Worm (Caenorhabditis elegans) whole organism, midembryonic: ENCODE data around the gene C46G7.1.

ENCODE experiments used
- T22C8.4 ChIP-seq: fragments of 200-800 bp; sonication (Bioruptor generic); IDR thresholded peaks from 2 replicates; pipeline ENCODE4 v1.3.6; 2022; ENCODE audit warnings: missing genetic modification characterization, missing compliant biosample characterization
- cog-1 ChIP-seq: sonication (generic microtip); optimal IDR thresholded peaks from 2 replicates; lab custom pipeline; 2016; ENCODE audit warnings: missing genetic modification characterization, missing compliant biosample characterization
- flt-1 ChIP-seq: fragments of 200-800 bp; sonication (Bioruptor generic); IDR thresholded peaks from 2 replicates; pipeline ENCODE4 v1.3.6; 2022; ENCODE audit warnings: missing genetic modification characterization, missing compliant biosample characterization
- klf-2 ChIP-seq: fragments of 200-800 bp; sonication (Bioruptor generic); conservative IDR thresholded peaks from 2 replicates; pipeline ENCODE4 v1.3.6; 2022; ENCODE audit warnings: missing genetic modification reagents, missing genetic modification characterization, missing compliant biosample characterization
- med-1 ChIP-seq: sonication (generic microtip); optimal IDR thresholded peaks from 2 replicates; lab custom pipeline; 2017; ENCODE audit warnings: missing genetic modification characterization, mild to moderate bottlenecking, missing compliant biosample characterization, antibody characterized with exemption, missing genetic modification reagents; ENCODE audit not compliant: insufficient read depth
- ref-1 ChIP-seq: fragments of 200-800 bp; sonication (Bioruptor generic); conservative IDR thresholded peaks from 2 replicates; pipeline ENCODE4 v1.3.6; 2022; ENCODE audit warnings: missing genetic modification reagents, missing genetic modification characterization, missing compliant biosample characterization
- tab-1 ChIP-seq: fragments of 200-800 bp; sonication (Bioruptor generic); IDR thresholded peaks from 2 replicates; pipeline ENCODE4 v1.3.6; 2022; ENCODE audit warnings: missing genetic modification characterization, missing compliant biosample characterization
- ztf-23 ChIP-seq: fragments of 200-800 bp; sonication (Bioruptor generic); IDR thresholded peaks from 2 replicates; pipeline ENCODE4 v1.3.6; 2022; ENCODE audit warnings: missing genetic modification reagents, missing genetic modification characterization, missing compliant biosample characterization
- ztf-29 ChIP-seq: fragments of 200-800 bp; sonication (Bioruptor generic); IDR thresholded peaks from 2 replicates; pipeline ENCODE4 v1.3.6; 2022; ENCODE audit warnings: missing genetic modification reagents, missing genetic modification characterization, missing compliant biosample characterization

The C46G7.1 gene

ce11 chrIV:6047164-6047727, 29.4 kb downstream of the C46G7.1 start:
- TF ChIP-seq cog-1 (no peak), ref-1 (GFP tag; lab: Robert Waterston, UW) (no peak), ztf-29 (GFP tag; lab: Robert Waterston, UW) (no peak), klf-2 (no peak), med-1 (no peak), tab-1 (no peak), T22C8.4 (GFP tag; lab: Robert Waterston, UW) (no peak), flt-1 (GFP tag; lab: Robert Waterston, UW) (no peak), ztf-23 (GFP tag; lab: Robert Waterston, UW) (no peak)

- TF ChIP-seq ztf-29 (GFP tag; lab: Robert Waterston, UW) (no peak), med-1 (no peak), cog-1 (no peak), tab-1 (no peak), T22C8.4 (GFP tag; lab: Robert Waterston, UW) (no peak), flt-1 (GFP tag; lab: Robert Waterston, UW) (no peak), ztf-23 (GFP tag; lab: Robert Waterston, UW) (no peak), ref-1 (GFP tag; lab: Robert Waterston, UW) (no peak), klf-2 (no peak)
Measured at ce11 chrIV:6048462-6048861, 30.7 kb downstream of the C46G7.1 start.

ce11 chrIV:6049062-6049461, 31.3 kb downstream of the C46G7.1 start:
- TF ChIP-seq ztf-23 (GFP tag; lab: Robert Waterston, UW) = no peak
- no peak for TF ChIP-seq ref-1 (GFP tag; lab: Robert Waterston, UW)
- no peak for TF ChIP-seq ztf-29 (GFP tag; lab: Robert Waterston, UW)
- no peak for TF ChIP-seq T22C8.4 (GFP tag; lab: Robert Waterston, UW)
- TF ChIP-seq flt-1 (GFP tag; lab: Robert Waterston, UW) = no peak
- TF ChIP-seq cog-1 = no peak
- TF ChIP-seq tab-1 = no peak
- TF ChIP-seq klf-2 = no peak
- TF ChIP-seq med-1 = no peak

ce11 chrIV:6051884-6052283, 34.1 kb downstream of the C46G7.1 start:
- TF ChIP-seq T22C8.4 (GFP tag; lab: Robert Waterston, UW) (no peak), ref-1 (GFP tag; lab: Robert Waterston, UW) (no peak), ztf-29 (GFP tag; lab: Robert Waterston, UW) (no peak)

- TF ChIP-seq med-1 (no peak), ztf-23 (GFP tag; lab: Robert Waterston, UW) (no peak), tab-1 (no peak), flt-1 (GFP tag; lab: Robert Waterston, UW) (no peak), cog-1 (no peak), ztf-29 (GFP tag; lab: Robert Waterston, UW) (no peak), klf-2 (no peak), ref-1 (GFP tag; lab: Robert Waterston, UW) (no peak), T22C8.4 (GFP tag; lab: Robert Waterston, UW) (no peak)
Measured at ce11 chrIV:6053436-6053835, 35.6 kb downstream of the C46G7.1 start.

ce11 chrIV:6054833-6055232, 37.0 kb downstream of the C46G7.1 start:
- TF ChIP-seq ztf-29 (GFP tag; lab: Robert Waterston, UW) = no peak

ce11 chrIV:6059702-6060101, 41.9 kb downstream of the C46G7.1 start:
- TF ChIP-seq klf-2 (no peak), med-1 (no peak), ztf-29 (GFP tag; lab: Robert Waterston, UW) (no peak)

- TF ChIP-seq ztf-23 (GFP tag; lab: Robert Waterston, UW) (no peak), med-1 (no peak), T22C8.4 (GFP tag; lab: Robert Waterston, UW) (no peak), tab-1 (no peak), cog-1 (no peak)
Measured at ce11 chrIV:6060912-6061311, 43.1 kb downstream of the C46G7.1 start.

ce11 chrIV:6062078-6062477, 44.3 kb downstream of the C46G7.1 start:
- no peak for TF ChIP-seq tab-1
- TF ChIP-seq T22C8.4 (GFP tag; lab: Robert Waterston, UW) = no peak
- TF ChIP-seq med-1 = no peak
- TF ChIP-seq cog-1 = no peak
- no peak for TF ChIP-seq flt-1 (GFP tag; lab: Robert Waterston, UW)
- no peak for TF ChIP-seq ztf-29 (GFP tag; lab: Robert Waterston, UW)
- no peak for TF ChIP-seq ref-1 (GFP tag; lab: Robert Waterston, UW)
- no peak for TF ChIP-seq klf-2
- no peak for TF ChIP-seq ztf-23 (GFP tag; lab: Robert Waterston, UW)

ce11 chrIV:6064657-6065056, 46.9 kb downstream of the C46G7.1 start:
- no peak for TF ChIP-seq med-1
- no peak for TF ChIP-seq ztf-29 (GFP tag; lab: Robert Waterston, UW)
- TF ChIP-seq T22C8.4 (GFP tag; lab: Robert Waterston, UW) = no peak
- no peak for TF ChIP-seq flt-1 (GFP tag; lab: Robert Waterston, UW)
- no peak for TF ChIP-seq ztf-23 (GFP tag; lab: Robert Waterston, UW)
- no peak for TF ChIP-seq tab-1
- no peak for TF ChIP-seq cog-1
- no peak for TF ChIP-seq ref-1 (GFP tag; lab: Robert Waterston, UW)
- no peak for TF ChIP-seq klf-2

ce11 chrIV:6065186-6065585, 47.4 kb downstream of the C46G7.1 start:
- TF ChIP-seq ztf-29 (GFP tag; lab: Robert Waterston, UW) (no peak), T22C8.4 (GFP tag; lab: Robert Waterston, UW) (no peak), cog-1 (no peak), ref-1 (GFP tag; lab: Robert Waterston, UW) (no peak), flt-1 (GFP tag; lab: Robert Waterston, UW) (no peak), ztf-23 (GFP tag; lab: Robert Waterston, UW) (no peak), klf-2 (no peak), med-1 (no peak), tab-1 (no peak)
